Fruit fly (Drosophila melanogaster): Measurements from ENCODE around the gene Nrt.

Gene Nrt

dm6 chr3L:16760274-16760673 lies 5.6 kb upstream of the Nrt start (continued):
- TF ChIP-seq sisA (GFP tag; IDR thresholded peaks at IDR 0.05): 0 out of 2 replicates have a peak, but pooled peaks have one; percentile 6
- peak in 1 of 3 experiments; percentile 55 for TF ChIP-seq lola (GFP tag; optimal IDR thresholded peaks at IDR 0.05)
- TF ChIP-seq CG17359 (tag; optimal IDR thresholded peaks at IDR 0.05): peak; percentile 46
- TF ChIP-seq CG1603 (tag; optimal IDR thresholded peaks at IDR 0.05): peak; percentile 69
- peak; percentile 18 for TF ChIP-seq jing (GFP tag; optimal IDR thresholded peaks at IDR 0.05)
- peak; percentile 59 for TF ChIP-seq Oli (tag; optimal IDR thresholded peaks at IDR 0.05)
- peak in 1 of 2 experiments; percentile 1 for TF ChIP-seq Eip74EF (GFP tag; optimal IDR thresholded peaks at IDR 0.05)
- no peak for TF ChIP-seq Hmx (GFP tag; optimal IDR thresholded peaks at IDR 0.05)
- TF ChIP-seq vvl (GFP tag; IDR thresholded peaks at IDR 0.05): peak; percentile 39; the same call in 1 of the 2 replicates
- TF ChIP-seq CG12104 (GFP tag; optimal IDR thresholded peaks at IDR 0.05): no peak
- TF ChIP-seq row (GFP tag; IDR thresholded peaks at IDR 0.05): peak; percentile 67
- TF ChIP-seq Dbx (GFP tag; IDR thresholded peaks at IDR 0.05): no peak
- TF ChIP-seq Asciz (GFP tag; optimal IDR thresholded peaks at IDR 0.05): no peak
- no peak for TF ChIP-seq CG4730 (GFP tag; IDR thresholded peaks at IDR 0.05)
- no peak for TF ChIP-seq bowl (GFP tag; IDR thresholded peaks at IDR 0.05)
- TF ChIP-seq HLH4C (GFP tag; IDR thresholded peaks at IDR 0.05; ENCODE audit: partially characterized antibody): no peak
- TF ChIP-seq CkIIα-i1 (GFP tag; IDR thresholded peaks at IDR 0.05): no peak
- TF ChIP-seq grn (GFP tag; optimal IDR thresholded peaks at IDR 0.05): no peak
- TF ChIP-seq rib (GFP tag; IDR thresholded peaks at IDR 0.05): no peak
- no peak for TF ChIP-seq Dll (GFP tag; IDR thresholded peaks at IDR 0.05; ENCODE audit: partially characterized antibody)
- TF ChIP-seq so (GFP tag; IDR thresholded peaks at IDR 0.05): no peak
- no peak for TF ChIP-seq TFAM (GFP tag; optimal IDR thresholded peaks at IDR 0.05)
- TF ChIP-seq CG1602 (GFP tag; optimal IDR thresholded peaks at IDR 0.05): peak; percentile 8
- TF ChIP-seq dmrt99B (tag; optimal IDR thresholded peaks at IDR 0.05): peak; percentile 57
- no peak for TF ChIP-seq CG14441 (GFP tag; IDR thresholded peaks at IDR 0.05)
- TF ChIP-seq CG10267 (tag; optimal IDR thresholded peaks at IDR 0.05): peak; percentile 14
- no peak for TF ChIP-seq pita (GFP tag; optimal IDR thresholded peaks at IDR 0.05)
- no peak for TF ChIP-seq zfh1 (GFP tag; IDR thresholded peaks at IDR 0.05)
- TF ChIP-seq CG4424 (GFP tag; optimal IDR thresholded peaks at IDR 0.05): peak; percentile 35
- TF ChIP-seq CG16815 (GFP tag; optimal IDR thresholded peaks at IDR 0.05): no peak
- TF ChIP-seq dpn (GFP tag; optimal IDR thresholded peaks at IDR 0.05): peak in 1 of 2 experiments; percentile 32
- TF ChIP-seq CG8359 (GFP tag; optimal IDR thresholded peaks at IDR 0.05; ENCODE audit: borderline replicate concordance): no peak
- no peak for TF ChIP-seq CG1024 (GFP tag; IDR thresholded peaks at IDR 0.05)
- TF ChIP-seq esg (GFP tag; conservative IDR thresholded peaks at IDR 0.05): peak; percentile 33; the same call in 1 of the 2 replicates
- peak; percentile 14 for TF ChIP-seq pb (GFP tag; optimal IDR thresholded peaks at IDR 0.05)
- TF ChIP-seq Poxn (GFP tag; IDR thresholded peaks at IDR 0.05): no peak
- 0 out of 3 replicates have a peak, but pooled peaks have one; percentile 45 for TF ChIP-seq ci (GFP tag; IDR thresholded peaks at IDR 0.05)
- no peak for TF ChIP-seq tap (tag; optimal IDR thresholded peaks at IDR 0.05)
- TF ChIP-seq sc (optimal IDR thresholded peaks at IDR 0.05): no peak
- TF ChIP-seq sc (GFP tag; optimal IDR thresholded peaks at IDR 0.05): peak; percentile 36
- no peak for TF ChIP-seq Nf-YC (tag; optimal IDR thresholded peaks at IDR 0.05)
- TF ChIP-seq corto (GFP tag; optimal IDR thresholded peaks at IDR 0.05): no peak
- TF ChIP-seq jigr1 (GFP tag; IDR thresholded peaks at IDR 0.05): no peak
- no peak for TF ChIP-seq CG15479 (GFP tag; optimal IDR thresholded peaks at IDR 0.05)
- no peak for TF ChIP-seq caup (GFP tag; optimal IDR thresholded peaks at IDR 0.05; ENCODE audit: severe bottlenecking)

Measured in whole organism, embryonic.